Worm (Caenorhabditis elegans): ENCODE data around the gene F58E6.11.

F58E6.11 gene

ce11 chrV:9789657-9790261 lies 32.0 kb upstream of the F58E6.11 start, which contains the start of gene ztf-7 (continued):
- TF ChIP-seq ref-2 (tag; optimal IDR thresholded peaks at IDR 0.05) (no peak), T23F11.4 (GFP tag; optimal IDR thresholded peaks at IDR 0.05) (no peak), K09A11.1 (tag; optimal IDR thresholded peaks at IDR 0.05; ENCODE audit: insufficient read depth) (no peak), elt-2 (tag; optimal IDR thresholded peaks at IDR 0.05) (no peak), K02D7.2 (tag; optimal IDR thresholded peaks at IDR 0.05) (no peak), unc-42 (tag; optimal IDR thresholded peaks at IDR 0.05) (no peak), ceh-31 (tag; optimal IDR thresholded peaks at IDR 0.05) (peak; percentile 80), ceh-30 (tag; optimal IDR thresholded peaks at IDR 0.05) (peak; percentile 42), eyg-1 (tag; optimal IDR thresholded peaks at IDR 0.05) (no peak), pha-4 (tag; optimal IDR thresholded peaks at IDR 0.05) (no peak), ztf-16 (tag; optimal IDR thresholded peaks at IDR 0.05) (no peak), lim-6 (tag; optimal IDR thresholded peaks at IDR 0.05) (no peak), hlh-30 (tag; optimal IDR thresholded peaks at IDR 0.05; ENCODE audit: insufficient read depth) (peak; percentile 99), lin-11 (tag; optimal IDR thresholded peaks at IDR 0.05) (no peak), dve-1 (tag; optimal IDR thresholded peaks at IDR 0.05) (no peak), C08G9.2 (tag; optimal IDR thresholded peaks at IDR 0.05) (no peak), fax-1 (tag; optimal IDR thresholded peaks at IDR 0.05) (no peak), ttx-3 (tag; optimal IDR thresholded peaks at IDR 0.05) (no peak), ceh-34 (tag; optimal IDR thresholded peaks at IDR 0.05) (peak; percentile 4), ceh-9 (tag; optimal IDR thresholded peaks at IDR 0.05) (no peak), pha-2 (tag; optimal IDR thresholded peaks at IDR 0.05) (no peak), hlh-8 (tag; optimal IDR thresholded peaks at IDR 0.05) (no peak), rnt-1 (tag; optimal IDR thresholded peaks at IDR 0.05) (peak; percentile 65), gmeb-2 (tag; optimal IDR thresholded peaks at IDR 0.05) (no peak), nhr-11 (tag; optimal IDR thresholded peaks at IDR 0.05) (no peak), madf-2 (tag; optimal IDR thresholded peaks at IDR 0.05) (no peak), Y22D7AL.16 (tag; optimal IDR thresholded peaks at IDR 0.05) (no peak), unc-55 (GFP tag; optimal IDR thresholded peaks at IDR 0.05) (peak; percentile 74), sox-2 (GFP tag; IDR thresholded peaks at IDR 0.05) (no peak), tbx-7 (tag; optimal IDR thresholded peaks at IDR 0.05) (no peak), ama-1 (optimal IDR thresholded peaks at IDR 0.05) (no peak), nhr-232 (tag; optimal IDR thresholded peaks at IDR 0.05) (no peak)

- TF ChIP-seq ceh-45 (GFP tag; IDR thresholded peaks at IDR 0.05) (no peak), unc-3 (GFP tag; conservative IDR thresholded peaks at IDR 0.05) (no peak), unc-3 (tag; optimal IDR thresholded peaks at IDR 0.05) (no peak), ceh-6 (GFP tag; optimal IDR thresholded peaks at IDR 0.05) (no peak)
Observed at ce11 chrV:9786721-9787131, 28.9 kb upstream of the F58E6.11 start, which contains the start of gene F46B6.6. Gene F46B6.6 (minus strand): TSS chrV:9786868.

ce11 chrV:9784215-9784614 lies 26.4 kb upstream of the F58E6.11 start:
- TF ChIP-seq hlh-15 (tag; optimal IDR thresholded peaks at IDR 0.05) (no peak), Y22D7AL.16 (tag; optimal IDR thresholded peaks at IDR 0.05) (no peak), pax-1 (tag; optimal IDR thresholded peaks at IDR 0.05) (no peak), F13H6.1 (tag; optimal IDR thresholded peaks at IDR 0.05) (no peak), nfya-1 (tag; optimal IDR thresholded peaks at IDR 0.05) (no peak)
